Fruit fly (Drosophila melanogaster): ENCODE results near the gene CG43317.

Gene CG43317

dm6 chr3R:15793372-15793802, 40.8 kb downstream of the CG43317 start, which contains the start of gene nsl1 (continued):
- TF ChIP-seq CG8290 (GFP tag; optimal IDR thresholded peaks at IDR 0.05) = peak; percentile 35
- peak; percentile 30 to 68 for TF ChIP-seq CG8290 (tag; optimal IDR thresholded peaks at IDR 0.05)
- no peak for TF ChIP-seq Dip2 (GFP tag; IDR thresholded peaks at IDR 0.05)
- TF ChIP-seq eve (GFP tag; optimal IDR thresholded peaks at IDR 0.05) = no peak
- no peak for TF ChIP-seq CG7745 (tag; optimal IDR thresholded peaks at IDR 0.05)
- TF ChIP-seq sr (GFP tag; IDR thresholded peaks at IDR 0.05) = no peak
- TF ChIP-seq CG6175 (GFP tag; IDR thresholded peaks at IDR 0.05) = no peak
- TF ChIP-seq CG10267 (tag; optimal IDR thresholded peaks at IDR 0.05) = peak; percentile 74
- TF ChIP-seq lilli (GFP tag; optimal IDR thresholded peaks at IDR 0.05) = peak; percentile 43
- peak; percentile 33 for TF ChIP-seq CG3281 (GFP tag; optimal IDR thresholded peaks at IDR 0.05)
- TF ChIP-seq CG32772 (GFP tag; IDR thresholded peaks at IDR 0.05) = peak; percentile 41; the same call in 1 of the 2 replicates
- TF ChIP-seq ssp (GFP tag; IDR thresholded peaks at IDR 0.05) = no peak
- TF ChIP-seq jigr1 (GFP tag; IDR thresholded peaks at IDR 0.05) = no peak
- no peak for TF ChIP-seq croc (GFP tag; conservative IDR thresholded peaks at IDR 0.05)
- TF ChIP-seq CG18011 (GFP tag; optimal IDR thresholded peaks at IDR 0.05) = peak; percentile 19
- TF ChIP-seq bcd (GFP tag; optimal IDR thresholded peaks at IDR 0.05) = peak; percentile 48
- peak; percentile 94 for TF ChIP-seq CG42726 (GFP tag; IDR thresholded peaks at IDR 0.05; ENCODE audit: partially characterized antibody)
- TF ChIP-seq sna (GFP tag; IDR thresholded peaks at IDR 0.05; ENCODE audit: partially characterized antibody) = peak; percentile 96
- TF ChIP-seq NfI (GFP tag; optimal IDR thresholded peaks at IDR 0.05) = peak; percentile 42
- no peak for TF ChIP-seq CG7987 (GFP tag; optimal IDR thresholded peaks at IDR 0.05)
- no peak for TF ChIP-seq CG4707 (GFP tag; optimal IDR thresholded peaks at IDR 0.05)
- peak; percentile 95 for TF ChIP-seq Doc3 (GFP tag; IDR thresholded peaks at IDR 0.05; ENCODE audit: partially characterized antibody)
- no peak for TF ChIP-seq CG7357 (GFP tag; IDR thresholded peaks at IDR 0.05)
- TF ChIP-seq CG10979 (tag; optimal IDR thresholded peaks at IDR 0.05) = no peak
- no peak for TF ChIP-seq en (GFP tag; optimal IDR thresholded peaks at IDR 0.05)
- TF ChIP-seq pros (GFP tag; optimal IDR thresholded peaks at IDR 0.05) = no peak
- peak; percentile 96 for TF ChIP-seq bbx (GFP tag; IDR thresholded peaks at IDR 0.05; ENCODE audit: partially characterized antibody)
- TF ChIP-seq CG1832 (GFP tag; optimal IDR thresholded peaks at IDR 0.05) = peak; percentile 99
- TF ChIP-seq CG31224 (GFP tag; IDR thresholded peaks at IDR 0.05) = no peak
- peak; percentile 31 for TF ChIP-seq twi (tag; optimal IDR thresholded peaks at IDR 0.05)
- TF ChIP-seq Jarid2 (GFP tag; optimal IDR thresholded peaks at IDR 0.05) = no peak
- peak; percentile 74 for TF ChIP-seq CG14710 (tag; optimal IDR thresholded peaks at IDR 0.05)
- no peak for TF ChIP-seq CG15011 (GFP tag; optimal IDR thresholded peaks at IDR 0.05)
- TF ChIP-seq Ptx1 (GFP tag; IDR thresholded peaks at IDR 0.05) = peak; percentile 37; the same call in 1 of the 2 replicates
- TF ChIP-seq CG18764 (GFP tag; optimal IDR thresholded peaks at IDR 0.05) = peak; percentile 23
- 0 out of 2 replicates have a peak, but pooled peaks have one; percentile 29 for TF ChIP-seq al (GFP tag; IDR thresholded peaks at IDR 0.05)
- peak; percentile 34 for TF ChIP-seq tin (GFP tag; optimal IDR thresholded peaks at IDR 0.05)
- TF ChIP-seq dmrt11E (tag; optimal IDR thresholded peaks at IDR 0.05) = peak; percentile 29
- peak in 1 of 2 experiments; percentile 66 for TF ChIP-seq Pdp1 (GFP tag; optimal IDR thresholded peaks at IDR 0.05)
- TF ChIP-seq H15 (GFP tag; IDR thresholded peaks at IDR 0.05) = no peak
- peak; percentile 41; the same call in 1 of the 2 replicates for TF ChIP-seq CG32767 (GFP tag; IDR thresholded peaks at IDR 0.05)
- TF ChIP-seq CG10366 (GFP tag; IDR thresholded peaks at IDR 0.05) = peak; percentile 29; the same call in 1 of the 2 replicates
- TF ChIP-seq Sry-δ (GFP tag; optimal IDR thresholded peaks at IDR 0.05) = peak; percentile 85
- TF ChIP-seq mam (GFP tag; optimal IDR thresholded peaks at IDR 0.05) = peak; percentile 30
- no peak for TF ChIP-seq CG2875 (GFP tag; optimal IDR thresholded peaks at IDR 0.05)
- TF ChIP-seq CG12744 (GFP tag; optimal IDR thresholded peaks at IDR 0.05) = no peak
- TF ChIP-seq Camta (GFP tag; optimal IDR thresholded peaks at IDR 0.05) = no peak
- no peak for TF ChIP-seq cad (GFP tag; optimal IDR thresholded peaks at IDR 0.05)
- TF ChIP-seq wor (GFP tag; IDR thresholded peaks at IDR 0.05) = 0 out of 2 replicates have a peak, but pooled peaks have one; percentile 18
- TF ChIP-seq CG12219 (GFP tag; optimal IDR thresholded peaks at IDR 0.05) = no peak
- TF ChIP-seq CG12659 (GFP tag; optimal IDR thresholded peaks at IDR 0.05) = peak; percentile 87

Data from whole organism, embryonic.